Fruit fly (Drosophila melanogaster): Measurements from ENCODE around the gene Cph.
A peak's percentile ranks its signal among the peaks of the same experiment; 100 is the strongest.

Gene Cph

DNA sequence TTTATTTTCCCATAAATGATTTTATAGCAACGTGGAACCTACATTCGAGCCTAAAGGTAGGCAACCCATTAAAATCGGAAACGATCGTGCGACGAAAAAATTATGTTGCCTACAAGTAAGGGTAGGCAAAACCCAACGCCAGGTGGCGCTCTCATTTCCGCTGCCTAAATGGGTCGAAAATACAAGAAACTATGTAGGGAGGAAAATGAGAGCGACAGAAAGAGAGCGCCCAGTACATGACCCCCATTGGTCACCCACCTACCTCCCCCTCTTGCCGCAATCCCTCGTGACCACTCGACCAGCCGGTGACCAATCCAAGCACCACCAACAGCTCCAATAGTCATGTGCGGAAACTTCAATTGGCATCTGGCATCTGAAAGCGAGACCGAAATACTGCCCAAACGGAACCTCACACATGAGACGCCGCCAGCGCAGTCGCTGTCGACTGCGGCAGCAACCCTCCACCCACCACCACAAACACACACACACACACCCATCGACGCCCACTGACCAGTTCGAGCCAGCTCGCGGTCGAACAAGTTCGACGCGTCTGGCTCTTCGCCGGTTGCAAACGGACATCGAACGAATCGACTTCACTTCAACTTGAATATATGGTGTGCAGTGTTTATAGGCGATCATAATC lies 104.6 kb downstream of the Cph start:
- no peak for TF ChIP-seq Hr78 (GFP tag; optimal IDR thresholded peaks at IDR 0.05)
- TF ChIP-seq CG9705 (GFP tag; optimal IDR thresholded peaks at IDR 0.05), result peak; percentile 87
- no peak for TF ChIP-seq Dif (GFP tag; optimal IDR thresholded peaks at IDR 0.05; ENCODE audit: partially characterized antibody)
- no peak for TF ChIP-seq Abd-B (GFP tag; optimal IDR thresholded peaks at IDR 0.05)
- no peak for TF ChIP-seq Rel (GFP tag; optimal IDR thresholded peaks at IDR 0.05)
- no peak for TF ChIP-seq Rel (tag; optimal IDR thresholded peaks at IDR 0.05)
- no peak for TF ChIP-seq Jra (GFP tag; optimal IDR thresholded peaks at IDR 0.05)
- peak; percentile 43 for TF ChIP-seq br (GFP tag; optimal IDR thresholded peaks at IDR 0.05)
- TF ChIP-seq Myc (optimal IDR thresholded peaks at IDR 0.05), result peak; percentile 70
- TF ChIP-seq ey (GFP tag; optimal IDR thresholded peaks at IDR 0.05), result peak; percentile 30
- no peak for TF ChIP-seq dsf (GFP tag; optimal IDR thresholded peaks at IDR 0.05; ENCODE audit: borderline replicate concordance)
- no peak for TF ChIP-seq woc (GFP tag; optimal IDR thresholded peaks at IDR 0.05)
- TF ChIP-seq Hr83 (GFP tag; optimal IDR thresholded peaks at IDR 0.05; ENCODE audit: poor library complexity, severe bottlenecking), result no peak
- TF ChIP-seq dmrt93B (GFP tag; optimal IDR thresholded peaks at IDR 0.05), result peak; percentile 88
- peak; percentile 48 for TF ChIP-seq OdsH (GFP tag; optimal IDR thresholded peaks at IDR 0.05)
- TF ChIP-seq Hnf4 (GFP tag; optimal IDR thresholded peaks at IDR 0.05), result peak; percentile 8
- peak; percentile 42 for TF ChIP-seq fru (GFP tag; optimal IDR thresholded peaks at IDR 0.05)
- TF ChIP-seq sage (GFP tag; optimal IDR thresholded peaks at IDR 0.05), result no peak
- peak; percentile 64 for TF ChIP-seq h (GFP tag; optimal IDR thresholded peaks at IDR 0.05)
- no peak for TF ChIP-seq lola (GFP tag; optimal IDR thresholded peaks at IDR 0.05)
- TF ChIP-seq CG32264 (GFP tag; optimal IDR thresholded peaks at IDR 0.05), result no peak
- peak; percentile 66 for TF ChIP-seq Sp1 (GFP tag; optimal IDR thresholded peaks at IDR 0.05)
- TF ChIP-seq N (GFP tag; optimal IDR thresholded peaks at IDR 0.05), result no peak
- TF ChIP-seq jim (GFP tag; optimal IDR thresholded peaks at IDR 0.05), result no peak
- TF ChIP-seq usp (GFP tag; optimal IDR thresholded peaks at IDR 0.05), result no peak
- TF ChIP-seq dl (GFP tag; optimal IDR thresholded peaks at IDR 0.05; ENCODE audit: insufficient read depth in 1 of 2, partially characterized antibody in 2 of 2), result no peak
- no peak for TF ChIP-seq GATAd (GFP tag; optimal IDR thresholded peaks at IDR 0.05)
- TF ChIP-seq CrebA (GFP tag; optimal IDR thresholded peaks at IDR 0.05; ENCODE audit: borderline replicate concordance), result no peak
- no peak for TF ChIP-seq Mio (GFP tag; optimal IDR thresholded peaks at IDR 0.05)
- peak; percentile 77 for TF ChIP-seq HLH106 (tag; optimal IDR thresholded peaks at IDR 0.05)
- no peak for TF ChIP-seq Vsx2 (GFP tag; optimal IDR thresholded peaks at IDR 0.05; ENCODE audit: partially characterized antibody)
- no peak for TF ChIP-seq tai (GFP tag; optimal IDR thresholded peaks at IDR 0.05)
- TF ChIP-seq brk (GFP tag; optimal IDR thresholded peaks at IDR 0.05), result no peak
- peak; percentile 31 for TF ChIP-seq sv (GFP tag; optimal IDR thresholded peaks at IDR 0.05)
- TF ChIP-seq pan (optimal IDR thresholded peaks at IDR 0.05), result no peak
- TF ChIP-seq rgr (GFP tag; optimal IDR thresholded peaks at IDR 0.05), result peak; percentile 79
- TF ChIP-seq Dfd (GFP tag; optimal IDR thresholded peaks at IDR 0.05), result no peak
- peak in 1 of 2 experiments; percentile 66 for TF ChIP-seq foxo (GFP tag; optimal IDR thresholded peaks at IDR 0.05)
- peak; percentile 42 for TF ChIP-seq psq (GFP tag; optimal IDR thresholded peaks at IDR 0.05)

DNA sequence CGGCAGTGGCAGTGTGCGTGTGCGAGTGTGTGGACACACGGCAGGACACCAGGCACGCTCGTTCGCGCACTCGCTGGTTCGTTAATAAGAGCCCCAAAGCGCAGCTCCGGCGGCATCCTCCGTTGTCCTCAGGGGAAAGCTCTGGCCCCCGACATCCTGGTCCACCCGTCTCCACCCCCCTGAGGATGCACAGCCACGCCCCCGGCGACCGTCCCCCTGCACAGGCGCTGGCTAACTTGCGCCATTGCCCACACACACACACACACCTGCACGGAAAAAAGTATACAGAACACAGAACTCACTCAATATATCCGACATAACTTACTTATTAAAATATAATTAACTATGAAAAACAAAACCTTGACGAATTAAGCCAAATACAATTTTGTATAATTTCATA lies 108.5 kb downstream of the Cph start:
- TF ChIP-seq Dfd (GFP tag; optimal IDR thresholded peaks at IDR 0.05), result peak; percentile 93
- no peak for TF ChIP-seq Rel (GFP tag; optimal IDR thresholded peaks at IDR 0.05)
- no peak for TF ChIP-seq Rel (tag; optimal IDR thresholded peaks at IDR 0.05)
- TF ChIP-seq HLH106 (tag; optimal IDR thresholded peaks at IDR 0.05), result no peak
- no peak for TF ChIP-seq sage (GFP tag; optimal IDR thresholded peaks at IDR 0.05)
- no peak for TF ChIP-seq h (GFP tag; optimal IDR thresholded peaks at IDR 0.05)
- no peak for TF ChIP-seq jim (GFP tag; optimal IDR thresholded peaks at IDR 0.05)
- TF ChIP-seq dl (GFP tag; optimal IDR thresholded peaks at IDR 0.05; ENCODE audit: insufficient read depth in 1 of 2, partially characterized antibody in 2 of 2), result no peak

dm6 chrX:7252468-7252867 lies 114.9 kb downstream of the Cph start:
- TF ChIP-seq OdsH (GFP tag; optimal IDR thresholded peaks at IDR 0.05), result no peak
- no peak for TF ChIP-seq CG9705 (GFP tag; optimal IDR thresholded peaks at IDR 0.05)
- TF ChIP-seq foxo (GFP tag; optimal IDR thresholded peaks at IDR 0.05), result no peak
- TF ChIP-seq dmrt93B (GFP tag; optimal IDR thresholded peaks at IDR 0.05), result no peak
- no peak for TF ChIP-seq N (GFP tag; optimal IDR thresholded peaks at IDR 0.05)
- no peak for TF ChIP-seq psq (GFP tag; optimal IDR thresholded peaks at IDR 0.05)
- TF ChIP-seq dsf (GFP tag; optimal IDR thresholded peaks at IDR 0.05; ENCODE audit: borderline replicate concordance), result no peak
- TF ChIP-seq dl (GFP tag; optimal IDR thresholded peaks at IDR 0.05; ENCODE audit: insufficient read depth in 1 of 2, partially characterized antibody in 2 of 2), result no peak
- no peak for TF ChIP-seq h (GFP tag; optimal IDR thresholded peaks at IDR 0.05)
- no peak for TF ChIP-seq brk (GFP tag; optimal IDR thresholded peaks at IDR 0.05)
